Worm (Caenorhabditis elegans) whole organism, early embryonic: ENCODE data around the gene ctsa-3.1.

ENCODE experiments used
- B0310.2 ChIP-seq: sonication (generic microtip); optimal IDR thresholded peaks from 2 replicates; lab custom pipeline; 2016; ENCODE audit warnings: mild to moderate bottlenecking, missing genetic modification characterization, missing compliant biosample characterization
- F13C5.2 ChIP-seq: sonication (generic microtip); optimal IDR thresholded peaks from 2 replicates; lab custom pipeline; 2017; ENCODE audit warnings: mild to moderate bottlenecking, missing genetic modification characterization, inconsistent platforms, missing compliant biosample characterization
- aly-1 ChIP-seq: sonication (generic microtip); optimal IDR thresholded peaks from 2 replicates; lab custom pipeline; 2016; ENCODE audit warnings: missing genetic modification characterization, missing compliant biosample characterization
- ama-1 ChIP-seq: fragments of 150-350 bp; optimal IDR thresholded peaks from 2 replicates; lab custom pipeline; 2014
- ceh-13 ChIP-seq: fragments of 200-800 bp; sonication (Bioruptor generic); optimal IDR thresholded peaks from 2 replicates; lab custom pipeline; 2018; ENCODE audit warnings: mild to moderate bottlenecking, missing genetic modification characterization, missing compliant biosample characterization
- ceh-36 ChIP-seq: sonication (generic microtip); optimal IDR thresholded peaks from 2 replicates; lab custom pipeline; 2016; ENCODE audit warnings: missing genetic modification characterization, inconsistent platforms, missing compliant biosample characterization
- ets-7 ChIP-seq: sonication (generic microtip); optimal IDR thresholded peaks from 2 replicates; lab custom pipeline; 2016; ENCODE audit warnings: missing genotype, missing genetic modification characterization, missing compliant biosample characterization
- flt-1 ChIP-seq: fragments of 200-800 bp; sonication (Bioruptor generic); IDR thresholded peaks from 2 replicates; pipeline ENCODE4 v1.3.6; 2022; ENCODE audit warnings: missing genetic modification characterization, missing compliant biosample characterization
- hmbx-1 ChIP-seq: sonication (generic microtip); optimal IDR thresholded peaks from 2 replicates; lab custom pipeline; 2016; ENCODE audit warnings: mild to moderate bottlenecking, missing genetic modification characterization, missing compliant biosample characterization
- hmg-4 ChIP-seq: fragments of 200-800 bp; sonication (Bioruptor generic); optimal IDR thresholded peaks from 2 replicates; lab custom pipeline; 2018; ENCODE audit warnings: mild to moderate bottlenecking, missing genetic modification characterization, missing compliant biosample characterization
- hnd-1 ChIP-seq: sonication (generic microtip); optimal IDR thresholded peaks from 2 replicates; lab custom pipeline; 2016; ENCODE audit warnings: missing genetic modification characterization, missing compliant biosample characterization
- pes-1 ChIP-seq: fragments of 200-800 bp; sonication (Bioruptor generic); IDR thresholded peaks from 2 replicates; pipeline ENCODE4 v1.3.6; 2022; ENCODE audit warnings: missing genetic modification reagents, missing genetic modification characterization, missing compliant biosample characterization
- scrt-1 ChIP-seq: fragments of 200-800 bp; sonication (Bioruptor generic); IDR thresholded peaks from 2 replicates; pipeline ENCODE4 v1.3.6; 2022; ENCODE audit warnings: missing genetic modification characterization, missing compliant biosample characterization
- sea-1 ChIP-seq: fragments of 200-800 bp; sonication (Bioruptor generic); conservative IDR thresholded peaks from 2 replicates; pipeline ENCODE4 v1.3.6; 2022; ENCODE audit warnings: missing genetic modification characterization, missing compliant biosample characterization
- tbx-11 ChIP-seq: fragments of 200-800 bp; sonication (Bioruptor generic); IDR thresholded peaks from 2 replicates; pipeline ENCODE4 v1.3.6; 2022; ENCODE audit warnings: missing genetic modification characterization, missing compliant biosample characterization
- tbx-37 ChIP-seq: fragments of 200-800 bp; sonication (Bioruptor generic); conservative IDR thresholded peaks from 2 replicates; pipeline ENCODE4 v1.3.6; 2022; ENCODE audit warnings: missing genetic modification reagents, missing genetic modification characterization, missing compliant biosample characterization
- tra-4 ChIP-seq: sonication (generic microtip); optimal IDR thresholded peaks from 2 replicates; lab custom pipeline; 2017; ENCODE audit warnings: missing genetic modification characterization, missing compliant biosample characterization

ctsa-3.1 gene

DNA sequence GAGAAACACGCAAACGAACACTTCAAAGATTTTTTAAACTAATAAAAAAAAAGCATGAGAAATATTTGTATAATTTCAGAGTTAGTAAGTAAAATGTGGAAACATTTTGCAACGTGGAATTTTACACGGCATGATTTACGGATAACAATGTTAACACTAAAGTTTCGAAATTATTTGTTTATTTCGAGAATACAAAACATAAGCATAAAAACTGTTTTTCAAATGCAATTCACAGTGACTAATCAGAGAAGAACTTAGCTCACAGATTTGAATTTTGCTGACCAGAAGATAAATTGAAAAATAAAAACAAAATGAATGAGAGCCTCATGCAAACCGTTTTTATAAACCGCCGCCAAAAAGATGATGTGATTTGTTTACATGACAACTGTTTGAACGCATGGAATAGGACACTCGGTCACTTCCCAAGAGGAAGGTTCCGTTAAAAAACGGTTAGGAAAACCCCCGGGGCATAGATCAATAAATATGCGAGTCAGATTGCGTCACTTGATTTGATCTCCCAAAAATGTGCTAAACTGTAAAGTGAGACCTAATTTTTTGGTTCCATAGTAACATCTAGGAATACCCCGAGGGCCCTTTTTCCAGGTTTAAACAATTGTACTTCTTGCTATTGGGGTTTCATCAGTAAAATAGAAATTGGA is 6.7 kb upstream of the ctsa-3.1 start, which contains the start of gene clh-3:
clh-3 (minus strand) TSS at position 51 of the 659 bp plus-strand sequence.
- TF ChIP-seq hnd-1 (no peak), hmg-4 (GFP tag; lab: Kevin White, UChicago) (no peak), hmbx-1 (no peak), pes-1 (GFP tag; lab: Robert Waterston, UW) (no peak), ceh-13 (no peak), tbx-37 (GFP tag; lab: Robert Waterston, UW) (no peak), ets-7 (tag; lab: Kevin White, UChicago) (no peak), tra-4 (tag; lab: Kevin White, UChicago) (no peak), ama-1 (no peak), scrt-1 (no peak), aly-1 (no peak), sea-1 (GFP tag; lab: Robert Waterston, UW) (no peak), tbx-11 (GFP tag; lab: Robert Waterston, UW) (no peak), F13C5.2 (tag; lab: Kevin White, UChicago) (no peak), ceh-36 (tag; lab: Kevin White, UChicago) (no peak), flt-1 (GFP tag; lab: Robert Waterston, UW) (no peak)

ce11 chrII:7228646-7229200 is 3.9 kb upstream of the ctsa-3.1 start, which contains the start of gene F32A5.4:
Gene F32A5.4, plus strand, starts transcription at chrII:7229150.
- TF ChIP-seq tbx-11 (GFP tag; lab: Robert Waterston, UW) = no peak
- no peak for TF ChIP-seq pes-1 (GFP tag; lab: Robert Waterston, UW)
- no peak for TF ChIP-seq F13C5.2 (tag; lab: Kevin White, UChicago)
- TF ChIP-seq tra-4 (tag; lab: Kevin White, UChicago) = no peak
- no peak for TF ChIP-seq hnd-1
- TF ChIP-seq ama-1 = no peak
- no peak for TF ChIP-seq sea-1 (GFP tag; lab: Robert Waterston, UW)
- TF ChIP-seq tbx-37 (GFP tag; lab: Robert Waterston, UW) = no peak
- TF ChIP-seq ets-7 (tag; lab: Kevin White, UChicago) = no peak
- no peak for TF ChIP-seq ceh-13
- TF ChIP-seq aly-1 = no peak
- TF ChIP-seq flt-1 (GFP tag; lab: Robert Waterston, UW) = no peak
- TF ChIP-seq hmg-4 (GFP tag; lab: Kevin White, UChicago) = no peak
- no peak for TF ChIP-seq B0310.2 (tag; lab: Kevin White, UChicago)
- no peak for TF ChIP-seq hmbx-1

DNA sequence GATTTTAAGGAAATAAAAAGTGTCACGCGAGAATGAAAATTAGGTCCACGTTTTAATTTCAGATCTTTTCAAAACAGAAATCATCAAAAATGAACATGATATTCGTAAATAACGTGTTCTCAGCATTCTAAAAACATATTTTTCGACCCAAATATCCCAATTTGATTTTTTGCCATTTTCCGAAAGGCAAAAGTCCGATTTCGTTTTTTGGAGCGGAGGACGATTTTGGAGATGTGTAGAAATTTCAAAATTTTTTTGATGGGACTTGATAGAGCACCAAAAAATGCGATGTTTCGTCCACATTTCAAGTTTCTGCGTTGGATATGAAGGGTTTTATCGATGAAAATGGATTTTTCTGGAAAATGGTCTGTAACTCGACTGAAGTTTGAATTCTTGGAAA is 2.0 kb upstream of the ctsa-3.1 start:
- no peak for TF ChIP-seq tra-4 (tag; lab: Kevin White, UChicago)
- TF ChIP-seq hmbx-1 = no peak
- TF ChIP-seq ceh-13 = no peak
- TF ChIP-seq ama-1 = no peak
- no peak for TF ChIP-seq tbx-37 (GFP tag; lab: Robert Waterston, UW)
- TF ChIP-seq aly-1 = no peak
- TF ChIP-seq hmg-4 (GFP tag; lab: Kevin White, UChicago) = no peak
- no peak for TF ChIP-seq scrt-1
- no peak for TF ChIP-seq F13C5.2 (tag; lab: Kevin White, UChicago)
- no peak for TF ChIP-seq flt-1 (GFP tag; lab: Robert Waterston, UW)
- no peak for TF ChIP-seq B0310.2 (tag; lab: Kevin White, UChicago)

- TF ChIP-seq sea-1 (GFP tag; lab: Robert Waterston, UW) = no peak
- no peak for TF ChIP-seq tbx-11 (GFP tag; lab: Robert Waterston, UW)
- no peak for TF ChIP-seq scrt-1
- no peak for TF ChIP-seq aly-1
- TF ChIP-seq ceh-13 = no peak
- no peak for TF ChIP-seq tbx-37 (GFP tag; lab: Robert Waterston, UW)
- no peak for TF ChIP-seq B0310.2 (tag; lab: Kevin White, UChicago)
- TF ChIP-seq hmbx-1 = no peak
- TF ChIP-seq tra-4 (tag; lab: Kevin White, UChicago) = no peak
- TF ChIP-seq pes-1 (GFP tag; lab: Robert Waterston, UW) = no peak
- no peak for TF ChIP-seq ama-1
- no peak for TF ChIP-seq ceh-36 (tag; lab: Kevin White, UChicago)
- TF ChIP-seq F13C5.2 (tag; lab: Kevin White, UChicago) = no peak
Measured at ce11 chrII:7231951-7232350, 702 bp upstream of the ctsa-3.1 start.

DNA sequence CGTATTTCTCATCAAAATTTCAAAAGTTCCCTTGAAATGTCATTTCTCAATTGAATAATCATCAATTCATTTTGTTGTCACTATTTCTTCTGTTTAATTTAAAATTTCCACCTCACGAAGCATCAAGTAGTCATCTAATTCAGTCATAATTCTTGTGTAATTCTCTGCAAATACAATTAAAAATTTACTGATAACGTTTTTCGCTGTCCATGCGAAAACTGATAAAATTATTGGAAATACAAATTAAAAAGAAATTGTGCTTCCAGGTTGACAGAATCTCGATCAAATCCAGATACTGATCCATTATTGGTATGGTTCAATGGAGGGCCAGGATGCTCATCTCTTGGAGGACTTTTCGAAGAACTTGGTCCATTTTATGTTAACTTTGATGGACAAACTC is 621 bp downstream of the ctsa-3.1 start:
- no peak for TF ChIP-seq pes-1 (GFP tag; lab: Robert Waterston, UW)
- no peak for TF ChIP-seq hnd-1
- no peak for TF ChIP-seq ceh-13
- no peak for TF ChIP-seq hmbx-1
- TF ChIP-seq ceh-36 (tag; lab: Kevin White, UChicago) = no peak
- TF ChIP-seq tbx-11 (GFP tag; lab: Robert Waterston, UW) = no peak
- TF ChIP-seq B0310.2 (tag; lab: Kevin White, UChicago) = no peak
- no peak for TF ChIP-seq aly-1
- no peak for TF ChIP-seq scrt-1
- no peak for TF ChIP-seq tbx-37 (GFP tag; lab: Robert Waterston, UW)
- no peak for TF ChIP-seq flt-1 (GFP tag; lab: Robert Waterston, UW)

ce11 chrII:7236937-7237336 is 4.3 kb downstream of the ctsa-3.1 start:
- no peak for TF ChIP-seq scrt-1
- TF ChIP-seq hnd-1 = no peak
- TF ChIP-seq flt-1 (GFP tag; lab: Robert Waterston, UW) = no peak
- TF ChIP-seq tra-4 (tag; lab: Kevin White, UChicago) = no peak
- TF ChIP-seq ceh-13 = no peak
- no peak for TF ChIP-seq aly-1
- no peak for TF ChIP-seq pes-1 (GFP tag; lab: Robert Waterston, UW)
- TF ChIP-seq hmbx-1 = no peak
- TF ChIP-seq tbx-11 (GFP tag; lab: Robert Waterston, UW) = no peak
- no peak for TF ChIP-seq tbx-37 (GFP tag; lab: Robert Waterston, UW)

DNA sequence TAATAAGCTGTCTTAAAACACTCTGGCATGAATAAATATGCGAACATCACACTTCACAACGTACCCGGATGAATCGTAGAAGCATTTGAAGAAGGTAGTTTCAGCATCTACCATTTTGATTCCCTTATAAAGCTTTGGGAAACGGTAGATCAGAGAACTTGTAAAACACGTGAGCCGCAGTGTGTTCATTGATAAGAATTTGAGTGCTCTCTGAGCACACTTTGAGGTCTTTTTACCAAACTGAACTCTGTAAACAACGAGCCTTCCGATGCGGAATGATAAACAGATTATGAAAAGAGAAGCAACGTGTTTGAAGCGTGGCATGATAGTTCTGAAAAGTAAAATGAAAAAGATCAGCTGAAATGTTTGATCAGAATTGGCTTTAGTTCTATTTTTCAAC is 5.6 kb downstream of the ctsa-3.1 start, which contains the start of gene aqp-1:
aqp-1 (minus strand) TSS at position 102 of the 400 bp plus-strand sequence.
- no peak for TF ChIP-seq hnd-1
- no peak for TF ChIP-seq hmbx-1
- TF ChIP-seq pes-1 (GFP tag; lab: Robert Waterston, UW) = no peak
- TF ChIP-seq ama-1 = no peak
- TF ChIP-seq hmg-4 (GFP tag; lab: Kevin White, UChicago) = no peak
- no peak for TF ChIP-seq F13C5.2 (tag; lab: Kevin White, UChicago)
- TF ChIP-seq ceh-36 (tag; lab: Kevin White, UChicago) = no peak
- no peak for TF ChIP-seq flt-1 (GFP tag; lab: Robert Waterston, UW)
- TF ChIP-seq tbx-11 (GFP tag; lab: Robert Waterston, UW) = no peak
- no peak for TF ChIP-seq scrt-1
- TF ChIP-seq ceh-13 = no peak
- no peak for TF ChIP-seq tra-4 (tag; lab: Kevin White, UChicago)
- TF ChIP-seq aly-1 = no peak
- TF ChIP-seq B0310.2 (tag; lab: Kevin White, UChicago) = no peak
- no peak for TF ChIP-seq sea-1 (GFP tag; lab: Robert Waterston, UW)
- no peak for TF ChIP-seq ets-7 (tag; lab: Kevin White, UChicago)
- no peak for TF ChIP-seq tbx-37 (GFP tag; lab: Robert Waterston, UW)
